Fruit fly (Drosophila melanogaster): ENCODE data around the gene CG9231.

Gene CG9231

DNA sequence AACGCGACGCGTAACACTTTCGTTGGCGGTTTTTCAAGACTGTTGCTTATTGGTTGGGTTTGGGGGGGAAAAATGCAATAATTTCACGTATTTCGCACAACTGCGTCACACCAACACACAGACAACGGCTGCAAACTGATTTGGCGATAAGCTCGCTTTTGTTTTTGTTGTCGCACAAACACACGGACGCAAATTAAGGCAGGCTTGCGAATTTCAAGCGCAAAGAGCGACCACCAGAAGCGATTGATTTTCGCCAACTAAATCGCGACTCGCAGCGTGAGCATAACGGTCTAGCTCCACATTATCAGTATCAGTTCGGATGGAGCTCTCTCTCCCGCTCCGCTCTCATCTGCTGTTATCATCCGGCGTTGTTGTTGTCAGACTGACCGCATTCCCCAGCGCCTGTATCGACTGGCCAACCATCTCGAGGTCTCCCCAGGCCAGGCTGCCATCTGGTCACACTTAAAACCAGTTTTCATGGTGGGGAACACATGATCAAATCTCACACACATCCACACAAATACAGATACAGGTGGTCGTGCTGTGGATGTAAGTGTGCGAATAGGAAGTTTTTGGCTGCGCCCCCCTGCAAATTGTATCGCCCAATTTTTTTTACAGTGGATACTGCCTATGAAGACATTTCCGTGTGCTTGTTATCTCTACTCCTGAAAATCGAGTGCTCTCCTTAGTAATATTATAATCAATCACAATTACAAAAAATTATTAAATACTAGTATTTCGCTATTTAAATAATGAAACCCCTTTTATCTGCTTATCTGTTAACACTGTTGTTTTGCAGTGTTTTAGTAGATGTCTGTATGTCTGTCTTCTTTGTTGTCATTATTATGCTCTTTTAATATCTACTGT, 47.2 kb upstream of the CG9231 start (continued):
- no peak for TF ChIP-seq dac (GFP tag; optimal IDR thresholded peaks at IDR 0.05)
- peak; percentile 59 for TF ChIP-seq CG11294 (GFP tag; IDR thresholded peaks at IDR 0.05)
- peak; percentile 23 for TF ChIP-seq Eip75B (GFP tag; optimal IDR thresholded peaks at IDR 0.05)
- peak; percentile 4 for TF ChIP-seq CG9139 (GFP tag; optimal IDR thresholded peaks at IDR 0.05)
- no peak for TF ChIP-seq Ets21C (GFP tag; optimal IDR thresholded peaks at IDR 0.05)
- peak; percentile 82; the same call in 2 of the 3 replicates for TF ChIP-seq eg (GFP tag; IDR thresholded peaks at IDR 0.05)
- TF ChIP-seq pdm3 (GFP tag; optimal IDR thresholded peaks at IDR 0.05) = peak; percentile 71
- TF ChIP-seq Hr4 (GFP tag; optimal IDR thresholded peaks at IDR 0.05) = peak; percentile 85
- peak; percentile 57 for TF ChIP-seq CG8632 (GFP tag; optimal IDR thresholded peaks at IDR 0.05)
- no peak for TF ChIP-seq fd59A (GFP tag; optimal IDR thresholded peaks at IDR 0.05)
- peak; percentile 53 for TF ChIP-seq CG34406 (GFP tag; optimal IDR thresholded peaks at IDR 0.05)
- TF ChIP-seq net (GFP tag; optimal IDR thresholded peaks at IDR 0.05) = peak; percentile 41
- TF ChIP-seq ss (GFP tag; optimal IDR thresholded peaks at IDR 0.05) = no peak
- TF ChIP-seq Gug (GFP tag; IDR thresholded peaks at IDR 0.05) = peak; percentile 52; the same call in 1 of the 2 replicates
- peak; percentile 38 for TF ChIP-seq CG10631 (GFP tag; optimal IDR thresholded peaks at IDR 0.05)
- TF ChIP-seq Smox (GFP tag; optimal IDR thresholded peaks at IDR 0.05) = peak; percentile 71
- peak; percentile 19 for TF ChIP-seq CG11762 (GFP tag; optimal IDR thresholded peaks at IDR 0.05; ENCODE audit: insufficient read depth)
- TF ChIP-seq Met (GFP tag; optimal IDR thresholded peaks at IDR 0.05) = peak; percentile 72
- no peak for TF ChIP-seq CG10669 (GFP tag; optimal IDR thresholded peaks at IDR 0.05)
- peak; percentile 58 for TF ChIP-seq acj6 (GFP tag; optimal IDR thresholded peaks at IDR 0.05)
- peak; percentile 69 for TF ChIP-seq CG31627 (GFP tag; optimal IDR thresholded peaks at IDR 0.05)
- peak; percentile 30 for TF ChIP-seq CG4318 (GFP tag; optimal IDR thresholded peaks at IDR 0.05)
- peak; percentile 39 for TF ChIP-seq Sox15 (GFP tag; optimal IDR thresholded peaks at IDR 0.05)
- TF ChIP-seq CG11902 (GFP tag; optimal IDR thresholded peaks at IDR 0.05) = peak; percentile 27
- peak; percentile 93 for TF ChIP-seq Eip78C (GFP tag)
- peak; percentile 70 for TF ChIP-seq topi (GFP tag; optimal IDR thresholded peaks at IDR 0.05)
- no peak for TF ChIP-seq Hr38 (GFP tag; optimal IDR thresholded peaks at IDR 0.05)
- TF ChIP-seq Lpt (GFP tag; optimal IDR thresholded peaks at IDR 0.05) = peak; percentile 51

DNA sequence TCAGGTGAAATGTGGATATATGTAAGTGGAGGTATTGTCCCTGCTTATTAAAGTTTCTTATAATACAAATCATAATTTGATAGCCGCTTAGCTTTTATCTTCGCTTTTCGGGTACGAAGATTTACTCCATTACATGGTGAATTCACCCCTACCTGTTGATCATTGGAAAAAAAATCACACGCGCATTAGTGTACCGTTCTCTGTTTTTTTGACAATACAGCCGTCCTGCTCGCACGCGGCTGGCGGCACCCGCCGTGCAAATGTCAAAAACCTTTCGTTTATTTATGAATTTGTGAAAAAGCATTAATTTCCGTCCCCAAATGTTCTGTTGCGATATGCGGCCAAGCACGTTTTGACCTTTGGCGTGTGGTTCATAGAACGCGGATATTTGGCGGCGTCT, 46.1 kb upstream of the CG9231 start:
- no peak for TF ChIP-seq CG8119 (GFP tag; IDR thresholded peaks at IDR 0.05)
- TF ChIP-seq salr (GFP tag; optimal IDR thresholded peaks at IDR 0.05) = no peak

DNA sequence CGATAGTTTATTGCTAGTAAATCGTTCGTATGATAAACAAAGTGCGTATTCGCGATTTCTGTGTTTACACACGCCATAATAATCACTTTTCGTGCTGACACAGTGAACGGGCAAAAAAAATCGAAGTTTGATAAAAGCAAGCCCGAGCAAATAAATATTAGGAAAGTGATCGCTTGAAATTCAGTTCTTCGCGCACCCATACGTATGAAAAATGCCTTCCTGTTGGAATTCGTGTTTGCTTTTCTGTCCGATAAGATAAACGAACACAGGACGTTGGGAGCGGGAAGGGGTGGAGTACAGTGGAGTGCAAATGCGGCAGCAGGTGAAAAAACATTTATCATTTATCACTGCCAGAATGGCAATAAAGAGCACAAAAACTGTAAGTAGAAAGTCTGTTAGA, 44.9 kb upstream of the CG9231 start:
- TF ChIP-seq CG8319 (GFP tag; optimal IDR thresholded peaks at IDR 0.05) (no peak), CG9139 (GFP tag; optimal IDR thresholded peaks at IDR 0.05) (no peak), CG6808 (GFP tag; optimal IDR thresholded peaks at IDR 0.05) (no peak), CG32006 (GFP tag; optimal IDR thresholded peaks at IDR 0.05) (no peak), CG6276 (GFP tag; optimal IDR thresholded peaks at IDR 0.05) (no peak), acj6 (GFP tag; optimal IDR thresholded peaks at IDR 0.05) (no peak), CG31627 (GFP tag; optimal IDR thresholded peaks at IDR 0.05) (peak; percentile 13), CG6163 (GFP tag; IDR thresholded peaks at IDR 0.05) (no peak), CG6854 (GFP tag; optimal IDR thresholded peaks at IDR 0.05) (peak; percentile 12), Ets96B (tag; optimal IDR thresholded peaks at IDR 0.05) (no peak), pdm3 (GFP tag; optimal IDR thresholded peaks at IDR 0.05) (no peak), Eip93F (GFP tag; optimal IDR thresholded peaks at IDR 0.05) (peak; percentile 8), esn (GFP tag; optimal IDR thresholded peaks at IDR 0.05) (peak; percentile 17), CG3919 (GFP tag; optimal IDR thresholded peaks at IDR 0.05) (no peak), vri (GFP tag; optimal IDR thresholded peaks at IDR 0.05) (peak; percentile 81), lz (GFP tag; optimal IDR thresholded peaks at IDR 0.05) (no peak), fkh (GFP tag; optimal IDR thresholded peaks at IDR 0.05) (peak; percentile 94)

Measured in whole organism, prepupa.